Worm (Caenorhabditis elegans): Measurements from ENCODE around the gene sru-2.

Gene sru-2

ce11 chrIV:9450375-9450774, 35.7 kb upstream of the sru-2 start, which contains the start of gene cpin-1:
Gene cpin-1 (plus strand): TSS chrIV:9450675.
- TF ChIP-seq ces-1 (GFP tag; optimal IDR thresholded peaks at IDR 0.05), result no peak
- no peak for TF ChIP-seq elt-1 (tag; optimal IDR thresholded peaks at IDR 0.05; ENCODE audit: borderline replicate concordance, insufficient read depth)
- no peak for TF ChIP-seq cnd-1 (tag; optimal IDR thresholded peaks at IDR 0.05)
- TF ChIP-seq ham-2 (GFP tag; optimal IDR thresholded peaks at IDR 0.05), result no peak
- TF ChIP-seq ceh-43 (GFP tag; optimal IDR thresholded peaks at IDR 0.05), result no peak
- no peak for TF ChIP-seq snpc-4 (tag; optimal IDR thresholded peaks at IDR 0.05)
- TF ChIP-seq nhr-76 (tag; optimal IDR thresholded peaks at IDR 0.05), result no peak
- TF ChIP-seq lin-13 (tag; optimal IDR thresholded peaks at IDR 0.05), result no peak
- no peak for TF ChIP-seq sem-2 (GFP tag; optimal IDR thresholded peaks at IDR 0.05)
- TF ChIP-seq mep-1 (tag; optimal IDR thresholded peaks at IDR 0.05), result no peak
- TF ChIP-seq elt-3 (tag; optimal IDR thresholded peaks at IDR 0.05), result no peak
- no peak for TF ChIP-seq unc-62 (GFP tag; optimal IDR thresholded peaks at IDR 0.05)

ce11 chrIV:9451816-9452215, 34.3 kb upstream of the sru-2 start:
- no peak for TF ChIP-seq ces-1 (GFP tag; optimal IDR thresholded peaks at IDR 0.05)
- TF ChIP-seq snpc-4 (tag; optimal IDR thresholded peaks at IDR 0.05), result no peak
- no peak for TF ChIP-seq elt-3 (tag; optimal IDR thresholded peaks at IDR 0.05)
- no peak for TF ChIP-seq unc-39 (tag; optimal IDR thresholded peaks at IDR 0.05)
- TF ChIP-seq flh-1 (GFP tag; optimal IDR thresholded peaks at IDR 0.05), result no peak
- no peak for TF ChIP-seq sptf-1 (tag; optimal IDR thresholded peaks at IDR 0.05)
- TF ChIP-seq nhr-12 (tag; optimal IDR thresholded peaks at IDR 0.05), result no peak
- no peak for TF ChIP-seq ham-2 (GFP tag; optimal IDR thresholded peaks at IDR 0.05)
- TF ChIP-seq cnd-1 (tag; optimal IDR thresholded peaks at IDR 0.05), result no peak
- TF ChIP-seq unc-120 (tag; optimal IDR thresholded peaks at IDR 0.05; ENCODE audit: poor library complexity, severe bottlenecking), result no peak
- no peak for TF ChIP-seq nhr-2 (tag; optimal IDR thresholded peaks at IDR 0.05)
- no peak for TF ChIP-seq lin-13 (tag; optimal IDR thresholded peaks at IDR 0.05)
- no peak for TF ChIP-seq ztf-11 (tag; optimal IDR thresholded peaks at IDR 0.05)
- TF ChIP-seq blmp-1 (tag; optimal IDR thresholded peaks at IDR 0.05), result no peak
- no peak for TF ChIP-seq zip-8 (tag; optimal IDR thresholded peaks at IDR 0.05)
- TF ChIP-seq nhr-28 (tag; optimal IDR thresholded peaks at IDR 0.05), result no peak
- no peak for TF ChIP-seq ceh-43 (GFP tag; optimal IDR thresholded peaks at IDR 0.05)
- no peak for TF ChIP-seq hlh-1 (tag; optimal IDR thresholded peaks at IDR 0.05)
- no peak for TF ChIP-seq mls-2 (tag; optimal IDR thresholded peaks at IDR 0.05)
- no peak for TF ChIP-seq mep-1 (tag; optimal IDR thresholded peaks at IDR 0.05)

ce11 chrIV:9457400-9457799, 28.7 kb upstream of the sru-2 start, which contains the start of gene cutl-17:
Gene cutl-17 (minus strand): TSS chrIV:9457500.
- no peak for TF ChIP-seq lin-13 (tag; optimal IDR thresholded peaks at IDR 0.05)
- no peak for TF ChIP-seq mab-5 (tag; optimal IDR thresholded peaks at IDR 0.05)
- TF ChIP-seq drap-1 (GFP tag; optimal IDR thresholded peaks at IDR 0.05), result no peak
- no peak for TF ChIP-seq nhr-12 (tag; optimal IDR thresholded peaks at IDR 0.05)

- TF ChIP-seq hlh-1 (tag; optimal IDR thresholded peaks at IDR 0.05) (peak; percentile 27), ztf-11 (tag; optimal IDR thresholded peaks at IDR 0.05) (no peak), mep-1 (tag; optimal IDR thresholded peaks at IDR 0.05) (peak; percentile 40), ceh-83 (GFP tag; optimal IDR thresholded peaks at IDR 0.05) (no peak), ces-1 (GFP tag; optimal IDR thresholded peaks at IDR 0.05) (peak; percentile 49)
Observed at ce11 chrIV:9459224-9459781, 26.8 kb upstream of the sru-2 start, which contains the start of gene copb-2. Gene copb-2 (plus strand): TSS chrIV:9459731.

- TF ChIP-seq lin-13 (tag; optimal IDR thresholded peaks at IDR 0.05) (no peak), lsy-2 (tag; optimal IDR thresholded peaks at IDR 0.05) (no peak), ceh-83 (GFP tag; optimal IDR thresholded peaks at IDR 0.05) (no peak), nhr-76 (tag; optimal IDR thresholded peaks at IDR 0.05) (no peak), mab-5 (tag; optimal IDR thresholded peaks at IDR 0.05) (no peak), M03D4.4 (tag; optimal IDR thresholded peaks at IDR 0.05) (no peak), sem-2 (GFP tag; optimal IDR thresholded peaks at IDR 0.05) (no peak), nhr-28 (tag; optimal IDR thresholded peaks at IDR 0.05) (no peak), unc-62 (GFP tag; optimal IDR thresholded peaks at IDR 0.05) (no peak), hlh-1 (tag; optimal IDR thresholded peaks at IDR 0.05) (no peak), snpc-4 (tag; optimal IDR thresholded peaks at IDR 0.05) (no peak), nhr-12 (tag; optimal IDR thresholded peaks at IDR 0.05) (no peak), ztf-11 (tag; optimal IDR thresholded peaks at IDR 0.05) (no peak), zip-8 (tag; optimal IDR thresholded peaks at IDR 0.05) (no peak)
Observed at ce11 chrIV:9464345-9464783, 21.7 kb upstream of the sru-2 start.
